Worm (Caenorhabditis elegans) whole organism, early embryonic: ENCODE results near the gene K08B12.1.

ENCODE experiments used
- B0310.2 ChIP-seq: sonication (generic microtip); optimal IDR thresholded peaks from 2 replicates; lab custom pipeline; 2016; ENCODE audit warnings: mild to moderate bottlenecking, missing genetic modification characterization, missing compliant biosample characterization
- aly-1 ChIP-seq: sonication (generic microtip); optimal IDR thresholded peaks from 2 replicates; lab custom pipeline; 2016; ENCODE audit warnings: missing genetic modification characterization, missing compliant biosample characterization
- ama-1 ChIP-seq: fragments of 150-350 bp; optimal IDR thresholded peaks from 2 replicates; lab custom pipeline; 2014
- ceh-13 ChIP-seq: fragments of 200-800 bp; sonication (Bioruptor generic); optimal IDR thresholded peaks from 2 replicates; lab custom pipeline; 2018; ENCODE audit warnings: mild to moderate bottlenecking, missing genetic modification characterization, missing compliant biosample characterization
- ceh-36 ChIP-seq: sonication (generic microtip); optimal IDR thresholded peaks from 2 replicates; lab custom pipeline; 2016; ENCODE audit warnings: missing genetic modification characterization, inconsistent platforms, missing compliant biosample characterization
- flt-1 ChIP-seq: fragments of 200-800 bp; sonication (Bioruptor generic); IDR thresholded peaks from 2 replicates; pipeline ENCODE4 v1.3.6; 2022; ENCODE audit warnings: missing genetic modification characterization, missing compliant biosample characterization
- hmg-4 ChIP-seq: fragments of 200-800 bp; sonication (Bioruptor generic); optimal IDR thresholded peaks from 2 replicates; lab custom pipeline; 2018; ENCODE audit warnings: mild to moderate bottlenecking, missing genetic modification characterization, missing compliant biosample characterization
- hnd-1 ChIP-seq: sonication (generic microtip); optimal IDR thresholded peaks from 2 replicates; lab custom pipeline; 2016; ENCODE audit warnings: missing genetic modification characterization, missing compliant biosample characterization
- pes-1 ChIP-seq: fragments of 200-800 bp; sonication (Bioruptor generic); IDR thresholded peaks from 2 replicates; pipeline ENCODE4 v1.3.6; 2022; ENCODE audit warnings: missing genetic modification reagents, missing genetic modification characterization, missing compliant biosample characterization
- sea-1 ChIP-seq: fragments of 200-800 bp; sonication (Bioruptor generic); conservative IDR thresholded peaks from 2 replicates; pipeline ENCODE4 v1.3.6; 2022; ENCODE audit warnings: missing genetic modification characterization, missing compliant biosample characterization
- tbx-11 ChIP-seq: fragments of 200-800 bp; sonication (Bioruptor generic); IDR thresholded peaks from 2 replicates; pipeline ENCODE4 v1.3.6; 2022; ENCODE audit warnings: missing genetic modification characterization, missing compliant biosample characterization
- tbx-37 ChIP-seq: fragments of 200-800 bp; sonication (Bioruptor generic); conservative IDR thresholded peaks from 2 replicates; pipeline ENCODE4 v1.3.6; 2022; ENCODE audit warnings: missing genetic modification reagents, missing genetic modification characterization, missing compliant biosample characterization
- tra-4 ChIP-seq: sonication (generic microtip); optimal IDR thresholded peaks from 2 replicates; lab custom pipeline; 2017; ENCODE audit warnings: missing genetic modification characterization, missing compliant biosample characterization

DNA sequence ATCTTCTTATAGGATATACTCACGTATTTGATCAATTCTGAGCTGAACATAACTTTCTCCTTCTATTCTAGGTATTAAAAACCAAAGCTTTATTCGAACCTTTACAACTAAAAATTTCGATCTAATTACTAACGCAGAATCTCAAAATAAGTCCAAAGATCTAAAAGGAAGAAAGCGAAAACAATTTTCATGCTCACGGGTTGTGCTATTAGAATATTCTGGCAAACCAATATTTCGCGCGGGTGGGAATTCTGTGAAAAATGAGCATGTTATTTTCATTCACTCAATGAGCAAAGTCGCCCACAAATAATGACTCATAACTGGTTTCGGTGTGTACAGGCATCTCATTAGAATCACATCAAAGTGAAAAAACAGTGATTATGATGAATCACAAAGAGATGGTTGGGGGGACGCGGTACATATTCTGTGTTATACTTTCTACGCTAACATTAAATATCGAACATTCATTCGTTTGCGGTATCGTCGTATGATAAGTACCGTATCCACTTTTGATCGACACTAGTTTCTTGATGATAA, 30.2 kb upstream of the K08B12.1 start:
- TF ChIP-seq sea-1 (GFP tag; lab: Robert Waterston, UW) (no peak), tbx-37 (GFP tag; lab: Robert Waterston, UW) (no peak), B0310.2 (tag; lab: Kevin White, UChicago) (no peak), pes-1 (GFP tag; lab: Robert Waterston, UW) (no peak), ama-1 (lab: Kevin White, UChicago) (no peak), flt-1 (GFP tag; lab: Robert Waterston, UW) (no peak), ceh-13 (no peak), ceh-36 (no peak), aly-1 (tag; lab: Kevin White, UChicago) (no peak), tbx-11 (GFP tag; lab: Robert Waterston, UW) (no peak), tra-4 (tag; lab: Kevin White, UChicago) (no peak), hmg-4 (GFP tag; lab: Kevin White, UChicago) (no peak), hnd-1 (tag; lab: Kevin White, UChicago) (no peak)
